Worm (Caenorhabditis elegans): ENCODE measurements around the gene Y39G8B.10.
"Not testable (repeated sequence)": the region's sequence is repeated elsewhere in the genome, so short reads cannot be mapped to it uniquely, and the experiment has no call there.

- not testable (repeated sequence) for TF ChIP-seq bed-3 (GFP tag; optimal IDR thresholded peaks at IDR 0.05); ces-1 (GFP tag; optimal IDR thresholded peaks at IDR 0.05); elt-1 (tag; optimal IDR thresholded peaks at IDR 0.05; ENCODE audit: borderline replicate concordance, insufficient read depth); ceh-83 (GFP tag; optimal IDR thresholded peaks at IDR 0.05); unc-62 (GFP tag; optimal IDR thresholded peaks at IDR 0.05); nhr-76 (tag; optimal IDR thresholded peaks at IDR 0.05); mab-5 (tag; optimal IDR thresholded peaks at IDR 0.05); nhr-237 (tag; optimal IDR thresholded peaks at IDR 0.05); lin-32 (GFP tag; optimal IDR thresholded peaks at IDR 0.05); sptf-1 (tag; optimal IDR thresholded peaks at IDR 0.05); lsy-2 (tag; optimal IDR thresholded peaks at IDR 0.05)
These were observed 38.3 kb upstream of the Y39G8B.10 start, which contains the start of gene F01D5.10 for ce11 chrII:14021230-14021629.

Measured in whole organism, mixed stage, embryonic.